Worm (Caenorhabditis elegans) whole organism, midembryonic: ENCODE data around the gene taf-6.1.

ENCODE experiments used
- T22C8.4 ChIP-seq: fragments of 200-800 bp; sonication (Bioruptor generic); IDR thresholded peaks from 2 replicates; pipeline ENCODE4 v1.3.6; 2022; ENCODE audit warnings: missing genetic modification characterization, missing compliant biosample characterization
- flt-1 ChIP-seq: fragments of 200-800 bp; sonication (Bioruptor generic); IDR thresholded peaks from 2 replicates; pipeline ENCODE4 v1.3.6; 2022; ENCODE audit warnings: missing genetic modification characterization, missing compliant biosample characterization
- klf-2 ChIP-seq: fragments of 200-800 bp; sonication (Bioruptor generic); conservative IDR thresholded peaks from 2 replicates; pipeline ENCODE4 v1.3.6; 2022; ENCODE audit warnings: missing genetic modification reagents, missing genetic modification characterization, missing compliant biosample characterization
- tab-1 ChIP-seq: fragments of 200-800 bp; sonication (Bioruptor generic); IDR thresholded peaks from 2 replicates; pipeline ENCODE4 v1.3.6; 2022; ENCODE audit warnings: missing genetic modification characterization, missing compliant biosample characterization
- ztf-23 ChIP-seq: fragments of 200-800 bp; sonication (Bioruptor generic); IDR thresholded peaks from 2 replicates; pipeline ENCODE4 v1.3.6; 2022; ENCODE audit warnings: missing genetic modification reagents, missing genetic modification characterization, missing compliant biosample characterization
- ztf-29 ChIP-seq: fragments of 200-800 bp; sonication (Bioruptor generic); IDR thresholded peaks from 2 replicates; pipeline ENCODE4 v1.3.6; 2022; ENCODE audit warnings: missing genetic modification reagents, missing genetic modification characterization, missing compliant biosample characterization

ce11 chrII:1140689-1141088, 12.9 kb downstream of the taf-6.1 start, which contains the start of gene W09B6.4:
- TF ChIP-seq tab-1 (GFP tag; lab: Robert Waterston, UW) (no peak), flt-1 (GFP tag; lab: Robert Waterston, UW) (no peak), klf-2 (GFP tag; lab: Robert Waterston, UW) (no peak), ztf-23 (GFP tag; lab: Robert Waterston, UW) (no peak), T22C8.4 (GFP tag; lab: Robert Waterston, UW) (no peak), ztf-29 (no peak)
